Fruit fly (Drosophila melanogaster) whole organism, larva: ENCODE results near the gene Gr21a.

Experiments used
- noc ChIP-seq: fragments of 200-800 bp; sonication (Bioruptor generic); optimal IDR thresholded peaks from 3 replicates; lab custom pipeline; 2019; ENCODE audit warnings: missing biosample characterization, mild to moderate bottlenecking, missing genetic modification characterization, moderate library complexity

Gene Gr21a

dm6 chr2L:780182-780581 is at the start of gene Gr21a:
Gene Gr21a (plus strand): TSS chr2L:780482.
- no peak for TF ChIP-seq noc

- TF ChIP-seq noc, result no peak
These were observed 48.2 kb upstream of the Gr21a start for dm6 chr2L:732105-732504.

DNA sequence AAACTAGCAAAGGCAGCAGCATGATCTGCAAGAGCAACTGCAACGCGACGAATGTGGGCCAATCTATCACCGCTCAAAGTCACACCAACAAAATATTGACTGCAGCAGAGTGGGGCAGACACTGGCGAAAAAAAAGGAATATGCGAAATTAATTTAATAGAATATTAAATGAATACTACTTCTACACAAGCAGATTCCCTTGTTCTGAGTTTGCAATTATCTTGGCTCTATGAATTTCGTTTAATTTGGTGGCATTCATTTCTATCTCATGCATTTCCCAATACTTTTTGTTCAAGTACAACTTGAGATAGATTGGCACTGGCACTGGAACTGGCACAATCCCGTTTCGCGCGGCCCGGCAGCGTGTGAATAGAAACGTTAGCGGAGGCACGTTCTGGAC is 46.2 kb upstream of the Gr21a start:
- TF ChIP-seq noc, result no peak

dm6 chr2L:735772-736171 is 44.5 kb upstream of the Gr21a start:
- no peak for TF ChIP-seq noc

- TF ChIP-seq noc, result no peak
These were observed 40.3 kb upstream of the Gr21a start for dm6 chr2L:740031-740430.

- no peak for TF ChIP-seq noc
These were observed 36.0 kb upstream of the Gr21a start, which contains the start of gene Eaat2 for dm6 chr2L:744295-744694. Gene Eaat2 (minus strand): TSS chr2L:744395.

DNA sequence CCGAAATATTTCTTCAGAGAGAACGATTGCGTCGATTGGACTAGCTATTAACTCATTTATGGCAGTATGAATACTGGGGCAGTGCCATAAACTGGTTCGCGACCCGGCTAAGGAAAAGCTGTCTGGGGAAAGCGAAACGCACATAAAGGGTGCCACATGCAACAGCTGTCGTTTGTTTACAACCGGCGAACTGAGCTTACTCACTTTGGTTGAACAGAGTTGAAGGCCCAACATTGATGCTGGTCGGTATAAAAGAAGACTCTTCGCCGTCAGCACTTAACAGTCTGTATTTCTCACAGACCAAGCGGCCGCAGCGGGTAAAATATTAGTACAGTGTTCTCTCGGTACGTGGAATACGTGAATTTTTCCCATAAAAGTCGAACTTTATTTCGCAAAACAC is 34.5 kb upstream of the Gr21a start:
- TF ChIP-seq noc, result no peak

dm6 chr2L:749645-750044 is 30.6 kb upstream of the Gr21a start, which contains the start of gene GABA-B-R3:
Gene GABA-B-R3 (plus strand): TSS chr2L:749945.
- no peak for TF ChIP-seq noc

- no peak for TF ChIP-seq noc
These were observed 30.0 kb upstream of the Gr21a start for dm6 chr2L:750299-750698.

DNA sequence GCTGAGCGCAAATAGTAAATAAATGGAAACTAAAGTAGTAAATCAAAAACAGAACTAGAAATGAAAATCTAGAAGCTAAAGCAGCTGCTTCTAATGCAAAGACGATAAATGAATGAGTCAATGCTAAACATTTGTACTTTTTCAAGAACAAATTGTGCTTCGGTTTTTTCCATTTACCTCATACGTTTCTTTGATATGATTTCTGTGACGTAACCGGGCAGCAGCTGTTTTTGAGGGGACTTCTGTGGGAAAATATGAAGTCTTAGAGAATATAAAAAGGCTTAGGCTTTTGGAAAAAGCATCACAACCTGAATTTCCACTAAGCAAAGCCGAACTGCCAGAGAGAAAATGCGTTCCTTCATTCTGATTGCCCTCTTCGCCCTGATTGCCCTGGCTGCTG is 7.0 kb upstream of the Gr21a start, which contains the start of gene CG12506:
Gene CG12506, plus strand, starts transcription at position 301 of the 400 bp plus-strand sequence.
- no peak for TF ChIP-seq noc

DNA sequence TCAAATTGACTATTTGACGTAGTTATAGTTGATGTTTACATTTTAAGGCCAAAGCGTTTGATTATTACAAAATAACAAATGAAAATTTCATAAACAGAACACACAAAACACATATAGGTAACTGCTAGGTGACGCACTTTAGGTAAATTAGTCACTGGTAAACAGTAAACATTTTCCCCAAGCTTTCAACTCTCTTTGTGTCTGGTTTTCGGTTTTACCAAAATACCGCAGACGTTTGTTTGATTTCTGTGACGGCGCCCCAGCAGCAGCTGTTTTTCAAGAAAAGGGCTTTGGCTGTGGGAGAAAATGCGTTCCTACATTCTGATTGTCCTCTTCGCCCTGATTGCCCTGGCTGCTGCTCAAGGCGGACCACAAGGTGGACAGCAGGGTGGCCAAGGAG is 4.0 kb upstream of the Gr21a start, which contains the start of gene CG13946:
Gene CG13946, plus strand, starts transcription at position 301 of the 400 bp plus-strand sequence.
- no peak for TF ChIP-seq noc

dm6 chr2L:779123-779584 is 1.1 kb upstream of the Gr21a start, which contains the start of gene CG13947:
Gene CG13947 (plus strand): TSS chr2L:779173.
- TF ChIP-seq noc, result no peak

dm6 chr2L:780851-781250 is 569 bp downstream of the Gr21a start:
- TF ChIP-seq noc, result no peak

DNA sequence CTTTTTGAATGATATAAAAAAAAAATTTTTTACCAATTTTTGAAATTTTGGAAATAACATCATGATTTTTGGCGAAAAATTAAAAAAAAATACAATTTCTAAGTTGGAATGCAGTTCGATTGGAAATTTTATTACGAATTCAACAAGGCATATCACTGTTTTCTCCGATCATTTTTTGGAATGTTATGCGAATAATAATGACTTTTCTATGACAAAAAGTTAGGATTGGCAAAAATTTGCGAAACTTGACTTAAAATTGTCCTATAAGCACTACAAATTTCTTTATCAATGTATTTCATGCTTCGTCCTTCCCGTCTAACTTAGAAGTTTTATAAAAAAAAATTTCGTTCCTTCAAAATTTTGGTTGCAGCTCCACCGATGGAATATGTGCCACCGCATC is 3.8 kb downstream of the Gr21a start, which contains the start of gene CG3544:
Gene CG3544, plus strand, starts transcription at position 301 of the 400 bp plus-strand sequence.
- no peak for TF ChIP-seq noc

DNA sequence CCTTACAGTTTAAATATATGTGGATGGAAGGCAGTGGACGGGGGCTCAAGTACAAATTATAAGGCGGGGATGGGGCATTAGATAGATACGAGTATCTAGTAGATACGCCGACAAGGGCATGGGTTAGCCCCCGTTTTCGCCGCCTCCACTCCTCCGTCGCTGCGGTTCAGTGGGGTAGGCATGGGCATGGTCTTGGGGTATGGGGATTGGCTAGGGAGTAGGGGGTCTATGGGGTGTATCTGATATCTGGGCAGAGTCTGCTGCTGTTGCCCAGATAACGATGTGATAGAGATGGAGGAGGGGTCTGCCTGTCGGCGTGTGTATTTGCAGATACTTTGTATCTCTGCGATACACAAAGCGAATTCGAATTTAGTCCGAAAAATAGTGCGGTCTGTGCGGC is 9.7 kb downstream of the Gr21a start:
- TF ChIP-seq noc, result no peak

DNA sequence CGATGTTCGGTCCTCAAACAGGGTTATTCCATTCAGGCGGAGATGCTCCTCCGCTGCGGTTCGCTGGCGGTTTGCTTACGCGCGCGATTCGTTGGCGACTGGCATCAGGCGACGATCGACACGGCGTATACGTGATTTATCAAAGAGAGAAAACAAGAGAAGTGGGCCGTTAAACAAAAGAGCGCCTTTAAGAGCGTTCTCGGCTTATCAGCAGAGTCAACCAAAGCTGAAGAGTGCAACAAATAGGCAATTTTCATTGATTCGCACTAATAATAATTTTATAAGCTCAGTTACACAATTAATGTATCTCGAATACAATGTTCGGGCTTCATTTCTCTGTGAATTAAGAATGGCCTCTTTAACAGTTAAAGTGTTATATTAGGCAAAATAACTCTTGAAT is 10.4 kb downstream of the Gr21a start, which contains the start of gene Pkg21D:
Gene Pkg21D, minus strand, starts transcription at position 101 of the 400 bp plus-strand sequence.
- no peak for TF ChIP-seq noc

DNA sequence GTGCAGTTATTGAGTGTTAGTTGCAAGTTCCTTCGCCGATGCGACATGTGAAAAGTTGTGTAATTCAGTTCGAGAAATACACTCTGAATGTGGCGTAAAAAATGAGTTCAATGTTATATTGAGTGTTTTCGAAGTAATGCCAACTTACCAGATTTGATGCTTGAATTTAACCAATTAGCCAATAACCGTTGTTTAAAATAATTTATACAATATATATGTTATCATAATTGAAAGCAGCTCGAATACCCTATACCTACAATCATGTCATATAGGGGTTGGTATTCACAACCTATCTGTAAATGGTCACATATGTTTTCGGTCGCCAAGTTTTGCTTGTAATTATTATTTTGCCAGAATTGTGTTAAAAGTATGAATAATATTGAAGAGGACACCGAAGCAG is 30.0 kb downstream of the Gr21a start, which contains the start of gene Nnf1b:
Gene Nnf1b, plus strand, starts transcription at position 301 of the 400 bp plus-strand sequence.
- TF ChIP-seq noc, result no peak

dm6 chr2L:811405-811804 is 31.1 kb downstream of the Gr21a start, which contains the start of gene Dbp21E2:
Gene Dbp21E2 (plus strand): TSS chr2L:811584.
- no peak for TF ChIP-seq noc
